Fruit fly (Drosophila melanogaster): Measurements from ENCODE around the gene CG9853.

The CG9853 gene

DNA sequence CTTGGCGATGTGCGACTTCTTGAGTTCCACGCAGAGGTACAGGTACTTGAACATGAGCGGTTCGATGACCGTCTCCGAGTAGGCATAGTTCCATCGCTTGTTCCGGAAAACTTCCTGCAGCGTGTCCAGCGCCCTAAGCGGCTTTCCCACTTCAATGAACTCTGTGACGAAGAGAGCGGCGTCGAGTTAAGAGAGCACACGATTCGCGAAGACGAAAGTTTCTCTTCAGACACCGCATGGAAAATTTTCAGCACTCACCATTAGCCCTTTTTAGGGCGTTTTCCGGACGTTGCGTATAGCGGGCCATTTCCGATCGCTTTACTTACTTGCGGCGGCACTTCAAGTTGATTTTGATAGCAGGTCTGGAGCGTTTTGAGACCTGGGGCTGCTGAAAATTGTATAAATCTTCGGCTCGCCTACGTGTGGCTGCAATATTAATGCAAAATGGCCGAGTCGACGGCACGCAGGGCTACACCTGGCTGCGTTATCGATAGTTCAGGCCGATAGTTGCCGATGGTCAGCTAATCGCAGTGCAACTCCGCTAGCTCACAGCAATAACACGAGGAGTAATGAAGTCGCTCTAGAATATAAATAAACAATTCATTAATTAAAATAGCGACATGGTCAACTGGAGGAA lies 31.7 kb upstream of the CG9853 start, which contains the start of the genes eIF3a and CG1074:
Gene eIF3a (minus strand): TSS at position 455 of the 637 bp plus-strand sequence.
Gene CG1074 (plus strand): TSS at position 525 of the 637 bp plus-strand sequence.
- TF ChIP-seq aop (GFP tag; IDR thresholded peaks at IDR 0.05) = no peak
- TF ChIP-seq CG12104 (GFP tag; optimal IDR thresholded peaks at IDR 0.05) = peak; percentile 33
- peak; percentile 44 for TF ChIP-seq CG18262 (tag; optimal IDR thresholded peaks at IDR 0.05)
- TF ChIP-seq Nf-YC (tag; optimal IDR thresholded peaks at IDR 0.05) = peak; percentile 64
- peak; percentile 64 for TF ChIP-seq ranshi (GFP tag; IDR thresholded peaks at IDR 0.05)
- no peak for TF ChIP-seq CG3726 (GFP tag; IDR thresholded peaks at IDR 0.05)
- TF ChIP-seq pb (GFP tag; optimal IDR thresholded peaks at IDR 0.05) = peak; percentile 56
- TF ChIP-seq Poxn (GFP tag; IDR thresholded peaks at IDR 0.05) = no peak
- TF ChIP-seq insv (GFP tag; optimal IDR thresholded peaks at IDR 0.05) = peak in 1 of 2 experiments; percentile 60
- TF ChIP-seq CG1529 (GFP tag; optimal IDR thresholded peaks at IDR 0.05) = no peak
- peak; percentile 54; the same call in 1 of the 2 replicates for TF ChIP-seq cas (GFP tag; IDR thresholded peaks at IDR 0.05)
- TF ChIP-seq scrt (GFP tag; optimal IDR thresholded peaks at IDR 0.05) = peak; percentile 50
- peak; percentile 60 for TF ChIP-seq toy (GFP tag; IDR thresholded peaks at IDR 0.05)
- TF ChIP-seq Hey (tag; optimal IDR thresholded peaks at IDR 0.05) = no peak
- no peak for TF ChIP-seq CG17568 (GFP tag; optimal IDR thresholded peaks at IDR 0.05)
- TF ChIP-seq sim (GFP tag; IDR thresholded peaks at IDR 0.05) = no peak
- TF ChIP-seq nerfin-1 (tag; optimal IDR thresholded peaks at IDR 0.05) = peak; percentile 75
- TF ChIP-seq CG15479 (GFP tag; optimal IDR thresholded peaks at IDR 0.05) = peak; percentile 13
- peak; percentile 44 for TF ChIP-seq CG2202 (tag; optimal IDR thresholded peaks at IDR 0.05)
- TF ChIP-seq dm (GFP tag; optimal IDR thresholded peaks at IDR 0.05) = peak; percentile 99
- TF ChIP-seq zfh2 (GFP tag; optimal IDR thresholded peaks at IDR 0.05) = peak; percentile 52
- TF ChIP-seq nom (GFP tag; optimal IDR thresholded peaks at IDR 0.05) = peak; percentile 83
- TF ChIP-seq CG15011 (GFP tag; optimal IDR thresholded peaks at IDR 0.05) = no peak
- peak; percentile 83 for TF ChIP-seq CG2129 (GFP tag; IDR thresholded peaks at IDR 0.05; ENCODE audit: partially characterized antibody)
- TF ChIP-seq CG4820 (GFP tag; optimal IDR thresholded peaks at IDR 0.05) = no peak
- TF ChIP-seq usp (GFP tag; optimal IDR thresholded peaks at IDR 0.05) = no peak
- peak; percentile 35 for TF ChIP-seq CG5245 (GFP tag; optimal IDR thresholded peaks at IDR 0.05)
- TF ChIP-seq lab (GFP tag; optimal IDR thresholded peaks at IDR 0.05) = no peak
- TF ChIP-seq CG3163 (GFP tag; optimal IDR thresholded peaks at IDR 0.05) = peak; percentile 99
- peak; percentile 74; the same call in 2 of the 3 replicates for TF ChIP-seq zfh1 (GFP tag; IDR thresholded peaks at IDR 0.05)
- TF ChIP-seq wek (GFP tag; optimal IDR thresholded peaks at IDR 0.05) = peak; percentile 65
- peak; percentile 60 for TF ChIP-seq CG7372 (GFP tag; IDR thresholded peaks at IDR 0.05)
- TF ChIP-seq Sox100B (GFP tag; optimal IDR thresholded peaks at IDR 0.05) = no peak
- peak; percentile 62 for TF ChIP-seq Neu2 (GFP tag; optimal IDR thresholded peaks at IDR 0.05; ENCODE audit: borderline replicate concordance)
- TF ChIP-seq Nf-YB (GFP tag; optimal IDR thresholded peaks at IDR 0.05) = peak; percentile 32
- TF ChIP-seq Gsc (GFP tag; IDR thresholded peaks at IDR 0.05) = no peak
- TF ChIP-seq Dp (GFP tag; optimal IDR thresholded peaks at IDR 0.05) = peak; percentile 51
- 0 out of 2 replicates have a peak, but pooled peaks have one; percentile 23 for TF ChIP-seq CG14667 (GFP tag; IDR thresholded peaks at IDR 0.05)
- TF ChIP-seq CG9727 (GFP tag; optimal IDR thresholded peaks at IDR 0.05) = peak; percentile 78
- TF ChIP-seq CG7745 (tag; optimal IDR thresholded peaks at IDR 0.05) = peak; percentile 15
- TF ChIP-seq al (GFP tag; IDR thresholded peaks at IDR 0.05) = peak; percentile 21; the same call in 1 of the 2 replicates
- no peak for TF ChIP-seq sqz (GFP tag; optimal IDR thresholded peaks at IDR 0.05)
- no peak for TF ChIP-seq ham (GFP tag; IDR thresholded peaks at IDR 0.05)
- peak; percentile 30 for TF ChIP-seq Spps (tag; optimal IDR thresholded peaks at IDR 0.05)
- TF ChIP-seq Elba2 (GFP tag; optimal IDR thresholded peaks at IDR 0.05) = peak; percentile 11
- peak in 1 of 3 experiments; percentile 56 for TF ChIP-seq Stat92E (GFP tag; optimal IDR thresholded peaks at IDR 0.05)
- peak; percentile 44 for TF ChIP-seq gsb (GFP tag; IDR thresholded peaks at IDR 0.05)
- no peak for TF ChIP-seq CG4360 (GFP tag; IDR thresholded peaks at IDR 0.05)
- no peak for TF ChIP-seq kay (GFP tag; optimal IDR thresholded peaks at IDR 0.05)
- peak; percentile 62 for TF ChIP-seq twi (tag; optimal IDR thresholded peaks at IDR 0.05)

All from whole organism, embryonic.